Fruit fly (Drosophila melanogaster): ENCODE results near the gene Pdcd4.

- TF ChIP-seq CG8478 (optimal IDR thresholded peaks at IDR 0.05) = no peak
- TF ChIP-seq CTCF (optimal IDR thresholded peaks at IDR 0.05) = peak in 1 of 2 experiments; percentile 20
Measured at dm6 chrX:13739411-13739888, 15.8 kb downstream of the Pdcd4 start, which contains the start of gene CG11151.

All from S2 (cell line).